Fruit fly (Drosophila melanogaster) whole organism, embryonic: ENCODE data around the gene IntS6.
A peak's percentile ranks its signal among the peaks of the same experiment; 100 is the strongest.

Experiments
- CG10321 ChIP-seq: fragments of 200-800 bp; sonication (Bioruptor generic); IDR thresholded peaks from 2 replicates; pipeline ENCODE4 v1.3.6; 2022; ENCODE audit warnings: missing biosample characterization, missing genetic modification characterization
- CG10543 ChIP-seq: fragments of 200-800 bp; sonication (Bioruptor generic); optimal IDR thresholded peaks from 3 replicates; lab custom pipeline; 2017; ENCODE audit warnings: missing biosample characterization, mild to moderate bottlenecking, missing genetic modification characterization, moderate library complexity
- CG12104 ChIP-seq: fragments of 200-800 bp; sonication (Bioruptor generic); optimal IDR thresholded peaks from 3 replicates; lab custom pipeline; 2016; ENCODE audit warnings: missing biosample characterization, missing genetic modification characterization
- CG12391 ChIP-seq: fragments of 200-800 bp; sonication (Bioruptor generic); optimal IDR thresholded peaks from 3 replicates; lab custom pipeline; 2018; ENCODE audit warnings: missing biosample characterization, mild to moderate bottlenecking, missing genetic modification characterization, moderate library complexity
- CG15514 ChIP-seq: fragments of 200-800 bp; sonication (Bioruptor generic); optimal IDR thresholded peaks from 3 replicates; lab custom pipeline; 2017; ENCODE audit warnings: missing biosample characterization, missing genetic modification characterization, mild to moderate bottlenecking, moderate library complexity, missing genetic modification reagents
- CG1647 ChIP-seq: fragments of 200-800 bp; sonication (Bioruptor generic); optimal IDR thresholded peaks from 3 replicates; lab custom pipeline; 2016; ENCODE audit warnings: missing biosample characterization, missing genetic modification characterization
- CG2199 ChIP-seq: fragments of 200-800 bp; sonication (Bioruptor generic); IDR thresholded peaks from 3 replicates; pipeline ENCODE4 v1.3.6; 2022; ENCODE audit warnings: missing biosample characterization, missing genetic modification characterization
- CG32767 ChIP-seq: fragments of 200-800 bp; sonication (Bioruptor generic); IDR thresholded peaks from 2 replicates; pipeline ENCODE4 v1.3.6; 2022; ENCODE audit warnings: missing biosample characterization, missing genetic modification characterization
- CG3995 ChIP-seq: fragments of 200-800 bp; sonication (Bioruptor generic); optimal IDR thresholded peaks from 3 replicates; lab custom pipeline; 2016; ENCODE audit warnings: missing biosample characterization, missing genetic modification characterization
- CG43689 ChIP-seq: fragments of 200-800 bp; sonication (Bioruptor generic); IDR thresholded peaks from 2 replicates; pipeline ENCODE4 v1.3.6; 2022; ENCODE audit warnings: missing biosample characterization, missing genetic modification characterization
- CG4730 ChIP-seq: fragments of 200-800 bp; sonication (Bioruptor generic); IDR thresholded peaks from 2 replicates; pipeline ENCODE4 v1.3.6; 2022; ENCODE audit warnings: missing biosample characterization, missing genetic modification characterization
- CG8359 ChIP-seq: fragments of 200-800 bp; sonication (Bioruptor generic); optimal IDR thresholded peaks from 2 replicates; lab custom pipeline; 2017; ENCODE audit warnings: missing biosample characterization, mild to moderate bottlenecking, missing genetic modification characterization, borderline replicate concordance
- D19A ChIP-seq: fragments of 200-800 bp; optimal IDR thresholded peaks from 3 replicates; lab custom pipeline; 2019; ENCODE audit warnings: missing biosample characterization, mild to moderate bottlenecking, missing genetic modification characterization, moderate library complexity
- Deaf1 ChIP-seq: fragments of 200-800 bp; optimal IDR thresholded peaks from 3 replicates; lab custom pipeline; 2019; ENCODE audit warnings: missing biosample characterization, mild to moderate bottlenecking, missing genetic modification characterization, moderate library complexity
- Drgx ChIP-seq: fragments of 200-800 bp; sonication (Bioruptor generic); IDR thresholded peaks from 2 replicates; pipeline ENCODE4 v1.3.6; 2022; ENCODE audit warnings: missing biosample characterization, missing genetic modification characterization
- Fer3 ChIP-seq: fragments of 200-800 bp; sonication (Bioruptor generic); optimal IDR thresholded peaks from 2 replicates; lab custom pipeline; 2018; ENCODE audit warnings: missing biosample characterization, mild to moderate bottlenecking, missing genetic modification characterization, moderate library complexity
- Gug ChIP-seq: fragments of 200-800 bp; sonication (Bioruptor generic); IDR thresholded peaks from 4 replicates; pipeline ENCODE4 v1.3.6; 2022; ENCODE audit warnings: missing biosample characterization, missing genetic modification characterization
- HLHmδ ChIP-seq: fragments of 200-800 bp; sonication (Bioruptor generic); optimal IDR thresholded peaks from 2 replicates; lab custom pipeline; 2018; ENCODE audit warnings: missing biosample characterization, mild to moderate bottlenecking, missing genetic modification characterization, moderate library complexity
- Lpt ChIP-seq: fragments of >200 bp; optimal IDR thresholded peaks from 2 replicates; lab custom pipeline; 2018; ENCODE audit warnings: missing biosample characterization, missing genetic modification characterization
- MTF-1 ChIP-seq: fragments of 200-800 bp; sonication (Bioruptor generic); optimal IDR thresholded peaks from 2 replicates; lab custom pipeline; 2018; ENCODE audit warnings: missing biosample characterization, mild to moderate bottlenecking, missing genetic modification characterization, borderline replicate concordance
- Mrtf ChIP-seq: fragments of 200-800 bp; sonication (Bioruptor generic); IDR thresholded peaks from 3 replicates; pipeline ENCODE4 v1.3.6; 2022; ENCODE audit warnings: missing biosample characterization, missing genetic modification characterization
- Rx ChIP-seq: fragments of 200-800 bp; sonication (Bioruptor generic); IDR thresholded peaks from 2 replicates; pipeline ENCODE4 v1.3.6; 2022; ENCODE audit warnings: missing biosample characterization, missing genetic modification characterization
- Six4 ChIP-seq: fragments of 200-800 bp; sonication (Bioruptor generic); optimal IDR thresholded peaks from 2 replicates; lab custom pipeline; 2016; ENCODE audit warnings: missing biosample characterization, missing genetic modification characterization
- Spps ChIP-seq: fragments of 200-800 bp; sonication (Bioruptor generic); optimal IDR thresholded peaks from 2 replicates; lab custom pipeline; 2018; ENCODE audit warnings: missing biosample characterization, mild to moderate bottlenecking, missing genetic modification characterization
- Sry-β ChIP-seq: fragments of 200-800 bp; sonication (Bioruptor generic); optimal IDR thresholded peaks from 2 replicates; lab custom pipeline; 2018; ENCODE audit warnings: missing biosample characterization, mild to moderate bottlenecking, missing genetic modification characterization, moderate library complexity
- Trl ChIP-seq, 3 experiments: fragments of >200 bp in 2 of 3; fragments of 200-800 bp in 1 of 3; sonication (Bioruptor generic) in 1 of 3; optimal IDR thresholded peaks; 2 replicates in 1 of 3; 3 replicates in 2 of 3; lab custom pipeline; 2016 to 2017; ENCODE audit warnings: missing biosample characterization in 1 of 3, missing genetic modification characterization in 1 of 3
- abd-A ChIP-seq: fragments of 200-800 bp; sonication (Bioruptor generic); optimal IDR thresholded peaks from 3 replicates; lab custom pipeline; 2019; ENCODE audit warnings: missing biosample characterization, mild to moderate bottlenecking, missing genetic modification characterization, moderate library complexity
- bab2 ChIP-seq: fragments of 200-800 bp; sonication (Bioruptor generic); optimal IDR thresholded peaks from 2 replicates; lab custom pipeline; 2016; ENCODE audit warnings: missing biosample characterization, missing genetic modification characterization
- btn ChIP-seq: fragments of 200-800 bp; sonication (Bioruptor generic); optimal IDR thresholded peaks from 2 replicates; lab custom pipeline; 2016; ENCODE audit warnings: missing biosample characterization, missing genetic modification characterization
- cas ChIP-seq: fragments of 200-800 bp; sonication (Bioruptor generic); IDR thresholded peaks from 2 replicates; pipeline ENCODE4 v1.3.6; 2022; ENCODE audit warnings: missing biosample characterization, missing genetic modification characterization
- croc ChIP-seq: fragments of 200-800 bp; sonication (Bioruptor generic); conservative IDR thresholded peaks from 3 replicates; pipeline ENCODE4 v1.3.6; 2022; ENCODE audit warnings: missing biosample characterization, missing genetic modification characterization
- dati ChIP-seq: fragments of 200-800 bp; sonication (Bioruptor generic); IDR thresholded peaks from 2 replicates; pipeline ENCODE4 v1.3.6; 2022; ENCODE audit warnings: missing biosample characterization, missing genetic modification characterization
- dpn ChIP-seq, 2 experiments: fragments of 200-800 bp; sonication (Bioruptor generic); optimal IDR thresholded peaks; 3 replicates each; lab custom pipeline; 2016; ENCODE audit warnings: missing biosample characterization in 2 of 2, missing genetic modification characterization in 2 of 2
- esg ChIP-seq: fragments of 200-800 bp; sonication (Bioruptor generic); conservative IDR thresholded peaks from 2 replicates; pipeline ENCODE4 v1.3.6; 2022; ENCODE audit warnings: missing biosample characterization, missing genetic modification characterization
- fru ChIP-seq: fragments of >200 bp; optimal IDR thresholded peaks from 2 replicates; lab custom pipeline; 2017
- grn ChIP-seq: fragments of 200-800 bp; sonication (Bioruptor generic); optimal IDR thresholded peaks from 3 replicates; lab custom pipeline; 2017; ENCODE audit warnings: missing biosample characterization, missing genetic modification characterization
- ken ChIP-seq: fragments of 200-800 bp; sonication (Bioruptor generic); IDR thresholded peaks from 3 replicates; pipeline ENCODE4 v1.3.6; 2022; ENCODE audit warnings: missing biosample characterization, missing genetic modification characterization
- lola ChIP-seq, 3 experiments: fragments of >200 bp in 2 of 3; fragments of 200-800 bp in 1 of 3; sonication (Bioruptor generic) in 1 of 3; optimal IDR thresholded peaks; 2 replicates each; lab custom pipeline; 2017 to 2019; ENCODE audit warnings: missing biosample characterization in 3 of 3, missing genetic modification characterization in 3 of 3, mild to moderate bottlenecking in 1 of 3, moderate library complexity in 1 of 3
- mld ChIP-seq: fragments of 200-800 bp; sonication (Bioruptor generic); IDR thresholded peaks from 3 replicates; pipeline ENCODE4 v1.3.6; 2022; ENCODE audit warnings: missing biosample characterization, missing genetic modification characterization; ENCODE audit not compliant: partially characterized antibody
- nmo ChIP-seq: fragments of 200-800 bp; sonication (Bioruptor generic); optimal IDR thresholded peaks from 2 replicates; lab custom pipeline; 2018; ENCODE audit warnings: missing biosample characterization, mild to moderate bottlenecking, missing genetic modification characterization, moderate library complexity
- nom ChIP-seq: fragments of 200-800 bp; sonication (Bioruptor generic); optimal IDR thresholded peaks from 2 replicates; lab custom pipeline; 2017; ENCODE audit warnings: missing biosample characterization, missing genetic modification characterization, mild to moderate bottlenecking, moderate library complexity, missing genetic modification reagents
- scrt ChIP-seq: fragments of 200-800 bp; sonication (Bioruptor generic); optimal IDR thresholded peaks from 2 replicates; lab custom pipeline; 2018; ENCODE audit warnings: missing biosample characterization, mild to moderate bottlenecking, missing genetic modification characterization, moderate library complexity
- sens-2 ChIP-seq: fragments of 200-800 bp; sonication (Bioruptor generic); IDR thresholded peaks from 2 replicates; pipeline ENCODE4 v1.3.6; 2022; ENCODE audit warnings: missing biosample characterization, missing genetic modification characterization
- seq ChIP-seq: fragments of 200-800 bp; sonication (Bioruptor generic); IDR thresholded peaks from 2 replicates; pipeline ENCODE4 v1.3.6; 2022; ENCODE audit warnings: missing biosample characterization, missing genetic modification characterization
- sima ChIP-seq: fragments of 200-800 bp; sonication (Bioruptor generic); optimal IDR thresholded peaks from 2 replicates; lab custom pipeline; 2016; ENCODE audit warnings: missing biosample characterization, missing genetic modification characterization
- slou ChIP-seq: fragments of 200-800 bp; sonication (Bioruptor generic); optimal IDR thresholded peaks from 3 replicates; lab custom pipeline; 2016; ENCODE audit warnings: missing biosample characterization, missing genetic modification characterization
- twi ChIP-seq: fragments of 200-800 bp; optimal IDR thresholded peaks from 2 replicates; lab custom pipeline; 2019; ENCODE audit warnings: missing biosample characterization, mild to moderate bottlenecking, missing genetic modification characterization, moderate library complexity
- vfl ChIP-seq: fragments of 200-800 bp; sonication (Bioruptor generic); optimal IDR thresholded peaks from 2 replicates; lab custom pipeline; 2016; ENCODE audit warnings: missing biosample characterization, missing genetic modification characterization
- wor ChIP-seq: fragments of 200-800 bp; sonication (Bioruptor generic); IDR thresholded peaks from 2 replicates; pipeline ENCODE4 v1.3.6; 2022; ENCODE audit warnings: missing biosample characterization, missing genetic modification characterization
- zfh1 ChIP-seq: fragments of 200-800 bp; sonication (Bioruptor generic); IDR thresholded peaks from 3 replicates; pipeline ENCODE4 v1.3.6; 2022; ENCODE audit warnings: missing biosample characterization, missing genetic modification characterization

Gene IntS6

DNA sequence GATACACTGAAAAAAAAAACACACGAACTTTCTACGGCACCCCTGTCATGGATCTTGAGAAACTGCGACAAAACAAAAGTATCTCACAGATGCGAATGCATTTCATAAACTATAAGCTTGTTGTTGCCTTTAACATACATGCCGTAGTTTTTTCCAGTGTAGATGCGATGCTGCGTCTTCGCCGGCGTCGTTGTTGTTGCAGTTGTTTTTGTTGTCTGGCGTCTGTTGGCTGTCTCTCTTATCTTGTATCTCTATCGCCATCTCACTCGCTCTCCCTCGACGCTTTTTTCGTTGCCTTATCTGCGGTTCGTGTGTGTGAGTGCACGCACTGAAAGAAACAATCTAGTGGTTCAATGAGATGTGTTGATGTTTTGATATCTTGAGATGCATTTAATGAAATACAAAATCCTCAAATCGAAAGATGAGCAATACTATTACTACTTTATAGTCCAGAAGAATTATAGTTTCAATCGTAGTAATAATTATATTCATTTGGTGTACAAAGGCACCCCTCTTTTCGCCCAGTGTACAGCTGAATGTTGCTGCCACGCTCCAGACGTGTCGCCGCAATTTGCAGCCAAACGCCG lies 50.5 kb downstream of the IntS6 start (continued):
- peak; percentile 98 for TF ChIP-seq zfh1 (GFP tag; lab: Robert Waterston, UW)
- TF ChIP-seq Sry-β (GFP tag; lab: Kevin White, UChicago), result peak; percentile 69
- peak; percentile 98 for TF ChIP-seq Six4 (GFP tag; lab: Kevin White, UChicago)
- peak; percentile 97 for TF ChIP-seq ken
- TF ChIP-seq nmo (GFP tag; lab: Kevin White, UChicago), result peak; percentile 95
- peak; percentile 96 for TF ChIP-seq Drgx (GFP tag; lab: Robert Waterston, UW)
- peak; percentile 96 for TF ChIP-seq Gug (GFP tag; lab: Robert Waterston, UW)
- TF ChIP-seq CG2199 (GFP tag; lab: Robert Waterston, UW), result peak; percentile 97
- TF ChIP-seq CG12104 (GFP tag; lab: Kevin White, UChicago), result peak; percentile 95
- TF ChIP-seq sima (GFP tag; lab: Kevin White, UChicago), result peak; percentile 94
- TF ChIP-seq CG1647 (GFP tag; lab: Kevin White, UChicago), result peak; percentile 97
- peak; percentile 97 for TF ChIP-seq btn (GFP tag; lab: Kevin White, UChicago)
- peak; percentile 95 for TF ChIP-seq croc
- no peak for TF ChIP-seq mld (GFP tag; lab: Robert Waterston, UW)
- TF ChIP-seq CG8359 (GFP tag; lab: Kevin White, UChicago), result peak; percentile 74
- peak; percentile 69 for TF ChIP-seq D19A (tag; lab: Kevin White, UChicago)
- TF ChIP-seq esg (GFP tag; lab: Robert Waterston, UW), result peak; percentile 95
- peak; percentile 90 for TF ChIP-seq Fer3 (tag; lab: Kevin White, UChicago)
- TF ChIP-seq seq (GFP tag; lab: Robert Waterston, UW), result peak; percentile 94
- TF ChIP-seq CG15514 (GFP tag; lab: Kevin White, UChicago), result peak; percentile 85
- TF ChIP-seq Trl (optimal IDR thresholded peaks at IDR 0.05; lab: Kevin White, UChicago), result no peak
- peak; percentile 99 for TF ChIP-seq Trl (GFP tag; optimal IDR thresholded peaks at IDR 0.05; lab: Kevin White, UChicago)
- peak; percentile 97 for TF ChIP-seq bab2 (GFP tag; lab: Kevin White, UChicago)
- TF ChIP-seq Spps (tag; lab: Kevin White, UChicago), result peak; percentile 72
- TF ChIP-seq scrt (GFP tag; lab: Kevin White, UChicago), result peak; percentile 90
- peak in 2 of 3 experiments; percentile 3 to 92 for TF ChIP-seq lola (GFP tag; optimal IDR thresholded peaks at IDR 0.05; lab: Kevin White, UChicago)
- TF ChIP-seq cas (GFP tag; lab: Robert Waterston, UW), result peak; percentile 75
- TF ChIP-seq Deaf1, result peak; percentile 42
- TF ChIP-seq abd-A, result peak; percentile 18
- TF ChIP-seq CG4730 (GFP tag; lab: Robert Waterston, UW), result peak; percentile 96
- peak; percentile 97 for TF ChIP-seq Rx
- TF ChIP-seq nom (GFP tag; lab: Kevin White, UChicago), result peak; percentile 97
- TF ChIP-seq sens-2 (GFP tag; lab: Robert Waterston, UW), result peak; percentile 95
- peak; percentile 60 for TF ChIP-seq twi (tag; lab: Kevin White, UChicago)
- TF ChIP-seq slou, result peak; percentile 86
- peak; percentile 91 for TF ChIP-seq vfl (GFP tag; lab: Kevin White, UChicago)
- peak; percentile 92 for TF ChIP-seq CG12391 (tag; lab: Kevin White, UChicago)
- no peak for TF ChIP-seq fru
- peak; percentile 87 for TF ChIP-seq MTF-1 (GFP tag; lab: Kevin White, UChicago)
- TF ChIP-seq grn (GFP tag; lab: Kevin White, UChicago), result peak; percentile 99
- peak; percentile 94 for TF ChIP-seq dati (GFP tag; lab: Robert Waterston, UW)
- peak; percentile 58 for TF ChIP-seq HLHmδ
- peak; percentile 86 for TF ChIP-seq wor
- TF ChIP-seq CG32767 (GFP tag; lab: Robert Waterston, UW), result peak; percentile 93
- peak; percentile 76 for TF ChIP-seq CG3995 (GFP tag; lab: Kevin White, UChicago)
- TF ChIP-seq Mrtf (GFP tag; lab: Robert Waterston, UW), result peak; percentile 97
- TF ChIP-seq CG10321 (GFP tag; lab: Robert Waterston, UW), result peak; percentile 76
- peak; percentile 94 for TF ChIP-seq CG43689 (GFP tag; lab: Robert Waterston, UW)
- peak; percentile 92 for TF ChIP-seq CG10543 (GFP tag; lab: Kevin White, UChicago)
- TF ChIP-seq Lpt (GFP tag; lab: Kevin White, UChicago), result no peak
- peak; percentile 98 for TF ChIP-seq dpn (GFP tag; optimal IDR thresholded peaks at IDR 0.05; lab: Kevin White, UChicago)
